Worm (Caenorhabditis elegans): ENCODE results near the gene str-171.

Gene str-171

DNA sequence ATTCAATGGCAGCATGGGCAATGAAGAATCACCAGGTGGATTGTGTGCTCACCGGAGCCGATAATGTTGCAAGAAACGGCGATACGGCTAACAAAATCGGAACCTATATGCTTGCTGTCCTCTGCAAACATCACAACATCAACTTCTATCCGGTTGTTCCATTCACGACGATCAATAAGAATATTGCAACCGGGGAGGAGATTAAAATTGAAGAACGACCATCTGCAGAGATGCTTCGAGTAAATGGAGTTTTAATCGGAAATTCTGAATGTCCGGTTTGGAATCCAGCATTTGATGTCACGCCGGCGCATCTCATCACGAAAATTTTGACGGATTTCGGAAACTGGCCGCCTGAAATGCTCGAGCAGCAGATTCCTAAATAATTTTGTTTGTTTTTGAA, 48.7 kb downstream of the str-171 start:
- TF ChIP-seq hif-1 (tag; optimal IDR thresholded peaks at IDR 0.05) (no peak), lin-38 (GFP tag; IDR thresholded peaks at IDR 0.05) (peak; percentile 66), arid-1 (GFP tag; conservative IDR thresholded peaks at IDR 0.05) (0 out of 2 replicates have a peak, but pooled peaks have one; percentile 30), F49E8.2 (tag; optimal IDR thresholded peaks at IDR 0.05; ENCODE audit: borderline replicate concordance) (peak; percentile 32), dve-1 (tag; optimal IDR thresholded peaks at IDR 0.05; ENCODE audit: insufficient read depth) (peak; percentile 10), ama-1 (optimal IDR thresholded peaks at IDR 0.05) (peak; percentile 70), duxl-1 (tag; optimal IDR thresholded peaks at IDR 0.05; ENCODE audit: poor library complexity) (peak; percentile 44), Y75B8A.6 (GFP tag; IDR thresholded peaks at IDR 0.05) (0 out of 2 replicates have a peak, but pooled peaks have one; percentile 21), aha-1 (tag) (peak; percentile 18), Y48G9A.11 (GFP tag; IDR thresholded peaks at IDR 0.05) (peak; percentile 58; the same call in 1 of the 2 replicates), T26A8.4 (GFP tag; IDR thresholded peaks at IDR 0.05) (peak; percentile 14; the same call in 1 of the 2 replicates), nhr-76 (tag; optimal IDR thresholded peaks at IDR 0.05) (no peak), daf-16 (GFP tag; optimal IDR thresholded peaks at IDR 0.05) (no peak), daf-16 (tag; optimal IDR thresholded peaks at IDR 0.05) (peak; percentile 25), lin-13 (GFP tag; optimal IDR thresholded peaks at IDR 0.05) (peak; percentile 35), egl-43 (GFP tag; IDR thresholded peaks at IDR 0.05) (peak; percentile 47; the same call in 1 of the 2 replicates), nhr-6 (tag; optimal IDR thresholded peaks at IDR 0.05) (peak; percentile 48), snpc-4 (tag; optimal IDR thresholded peaks at IDR 0.05) (no peak), fos-1 (tag; optimal IDR thresholded peaks at IDR 0.05) (no peak), ceh-28 (tag; optimal IDR thresholded peaks at IDR 0.05) (no peak), pha-4 (GFP tag; IDR thresholded peaks at IDR 0.05) (peak; percentile 47; the same call in 1 of the 2 replicates), pha-4 (tag; optimal IDR thresholded peaks at IDR 0.05) (no peak)

DNA sequence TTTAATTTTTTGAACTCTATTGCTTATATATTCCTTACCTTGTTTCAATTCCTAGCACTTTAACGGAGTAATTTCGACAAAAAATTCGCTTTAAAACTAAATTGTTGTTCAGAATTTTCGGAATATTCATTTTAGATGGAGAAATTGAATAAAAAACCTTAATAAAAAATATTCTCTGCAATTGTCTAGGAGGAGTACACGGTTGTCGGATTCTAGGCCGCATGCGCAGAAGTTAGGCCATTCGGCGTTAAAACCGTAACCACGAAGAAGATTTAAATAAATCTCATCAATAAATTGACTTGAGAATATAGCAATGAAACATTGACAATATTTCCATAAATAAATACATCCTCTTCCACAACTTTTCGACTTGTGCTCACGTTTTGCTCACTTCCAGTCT, 50.0 kb downstream of the str-171 start, which contains the start of the genes C01G10.10 and C01G10.9:
TSS of gene C01G10.10 (minus strand) at position 151 of the 400 bp plus-strand sequence.
TSS of gene C01G10.9 (plus strand) at position 240 of the 400 bp plus-strand sequence.
- TF ChIP-seq mep-1 (tag; optimal IDR thresholded peaks at IDR 0.05) (peak; percentile 48), ZK337.2 (GFP tag; IDR thresholded peaks at IDR 0.05) (0 out of 2 replicates have a peak, but pooled peaks have one; percentile 69), lin-15B (tag; optimal IDR thresholded peaks at IDR 0.05) (no peak), nhr-237 (tag; optimal IDR thresholded peaks at IDR 0.05) (no peak), ztf-11 (tag; optimal IDR thresholded peaks at IDR 0.05) (no peak), ceh-44 (GFP tag; IDR thresholded peaks at IDR 0.05) (no peak), zag-1 (tag; optimal IDR thresholded peaks at IDR 0.05) (no peak), php-3 (GFP tag; IDR thresholded peaks at IDR 0.05) (no peak), zip-11 (GFP tag; IDR thresholded peaks at IDR 0.05) (no peak), nhr-6 (tag; optimal IDR thresholded peaks at IDR 0.05) (peak; percentile 69), spr-3 (GFP tag; optimal IDR thresholded peaks at IDR 0.05) (no peak), R02D3.7 (tag; optimal IDR thresholded peaks at IDR 0.05) (no peak), unc-130 (GFP tag; optimal IDR thresholded peaks at IDR 0.05) (peak; percentile 89), mxl-3 (GFP tag; optimal IDR thresholded peaks at IDR 0.05) (no peak), ceh-62 (tag; optimal IDR thresholded peaks at IDR 0.05) (no peak), nhr-42 (GFP tag; IDR thresholded peaks at IDR 0.05) (no peak), mxl-2 (GFP tag; conservative IDR thresholded peaks at IDR 0.05) (no peak), tra-1 (GFP tag; IDR thresholded peaks at IDR 0.05) (no peak), vab-7 (GFP tag; IDR thresholded peaks at IDR 0.05) (no peak), fos-1 (tag; optimal IDR thresholded peaks at IDR 0.05) (no peak), nhr-25 (tag; optimal IDR thresholded peaks at IDR 0.05; ENCODE audit: borderline replicate concordance, insufficient read depth) (no peak), mes-2 (tag; optimal IDR thresholded peaks at IDR 0.05; ENCODE audit: poor library complexity, severe bottlenecking) (peak; percentile 98), lin-1 (GFP tag; IDR thresholded peaks at IDR 0.05) (no peak), pha-4 (GFP tag; IDR thresholded peaks at IDR 0.05) (no peak), pha-4 (tag; optimal IDR thresholded peaks at IDR 0.05) (no peak), T26A8.4 (GFP tag; IDR thresholded peaks at IDR 0.05) (no peak), rbr-2 (tag; optimal IDR thresholded peaks at IDR 0.05) (peak; percentile 36), lim-7 (GFP tag; IDR thresholded peaks at IDR 0.05) (no peak), ama-1 (optimal IDR thresholded peaks at IDR 0.05) (no peak), F44E2.7 (GFP tag; IDR thresholded peaks at IDR 0.05) (no peak), nhr-102 (tag; optimal IDR thresholded peaks at IDR 0.05) (peak; percentile 8), attf-4 (tag; optimal IDR thresholded peaks at IDR 0.05) (no peak), zip-2 (tag; optimal IDR thresholded peaks at IDR 0.05) (no peak), nhr-41 (GFP tag; IDR thresholded peaks at IDR 0.05) (no peak), nhr-77 (tag; optimal IDR thresholded peaks at IDR 0.05) (no peak), nhr-76 (tag; optimal IDR thresholded peaks at IDR 0.05) (no peak)

Measured in whole organism, L4 larva.